Worm (Caenorhabditis elegans): ENCODE measurements around the gene leo-1.

DNA sequence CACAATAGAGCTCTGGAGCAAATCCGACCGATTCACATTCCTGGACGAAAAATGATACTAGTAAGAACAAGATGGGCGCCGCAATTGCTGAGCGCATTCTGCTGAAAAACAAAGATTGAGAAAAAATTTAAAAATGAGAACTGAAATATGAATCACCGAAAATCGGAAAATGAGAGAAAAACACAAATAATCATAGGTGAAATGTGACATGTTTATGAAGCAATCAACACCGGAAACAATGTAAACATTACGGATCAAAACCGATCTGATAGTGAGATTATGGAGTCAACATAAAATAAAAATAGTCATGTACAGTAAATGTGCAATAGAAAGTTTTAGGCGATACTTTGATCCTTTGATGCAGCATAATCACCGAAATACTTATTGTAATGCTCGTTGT is 15.3 kb downstream of the leo-1 start, which contains the start of gene dnj-2:
- TF ChIP-seq ekl-4 (GFP tag; IDR thresholded peaks at IDR 0.05) (no peak), lir-1 (GFP tag; conservative IDR thresholded peaks at IDR 0.05) (no peak), lin-35 (GFP tag; optimal IDR thresholded peaks at IDR 0.05) (no peak), nhr-27 (tag; optimal IDR thresholded peaks at IDR 0.05) (no peak), die-1 (tag; optimal IDR thresholded peaks at IDR 0.05) (no peak)

All from whole organism, young adult.